Fruit fly (Drosophila melanogaster): ENCODE results near the gene Elp1.

The Elp1 gene

DNA sequence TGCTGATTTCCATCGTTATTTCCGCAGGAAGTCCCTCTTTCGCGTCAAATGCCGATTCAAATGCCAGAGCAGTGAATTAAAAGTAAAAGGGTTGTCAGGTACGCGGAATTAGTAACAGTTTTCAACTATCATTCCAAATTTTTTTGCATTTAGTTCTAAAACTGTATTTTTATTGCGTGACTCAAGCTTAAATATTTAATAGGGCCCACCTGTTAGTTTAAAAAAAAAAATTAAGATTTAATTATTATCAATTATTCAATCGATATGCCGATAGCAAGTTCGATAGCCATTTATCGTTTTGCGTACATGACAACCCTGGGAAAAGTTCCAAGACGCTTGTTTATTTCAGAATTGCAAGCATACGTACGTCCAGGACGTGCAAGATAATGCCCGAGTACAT, 27.7 kb upstream of the Elp1 start, which contains the start of gene CG14711 (continued):
- TF ChIP-seq CG11560 (tag; IDR thresholded peaks at IDR 0.05) (peak; percentile 75), Poxn (GFP tag; IDR thresholded peaks at IDR 0.05) (peak; percentile 52; the same call in 1 of the 2 replicates), CG32767 (GFP tag; IDR thresholded peaks at IDR 0.05) (peak; percentile 60; the same call in 1 of the 2 replicates), CG2875 (GFP tag; optimal IDR thresholded peaks at IDR 0.05) (peak; percentile 74), kay (GFP tag; optimal IDR thresholded peaks at IDR 0.05) (peak; percentile 74), mirr (GFP tag; optimal IDR thresholded peaks at IDR 0.05) (peak; percentile 58), CG15601 (tag; optimal IDR thresholded peaks at IDR 0.05) (peak; percentile 87), eyg (GFP tag; optimal IDR thresholded peaks at IDR 0.05) (peak; percentile 38), CG34376 (GFP tag; optimal IDR thresholded peaks at IDR 0.05) (peak; percentile 83), CG16779 (GFP tag; IDR thresholded peaks at IDR 0.05) (0 out of 2 replicates have a peak, but pooled peaks have one; percentile 57), CG12071 (GFP tag; optimal IDR thresholded peaks at IDR 0.05) (no peak), luna (GFP tag; optimal IDR thresholded peaks at IDR 0.05) (no peak), CG31388 (GFP tag; optimal IDR thresholded peaks at IDR 0.05) (peak; percentile 62), Dbx (GFP tag; IDR thresholded peaks at IDR 0.05) (peak; percentile 85), Gug (GFP tag; IDR thresholded peaks at IDR 0.05) (peak; percentile 72; the same call in 3 of the 4 replicates), CG5245 (GFP tag; optimal IDR thresholded peaks at IDR 0.05) (peak; percentile 78), CG4328 (GFP tag; optimal IDR thresholded peaks at IDR 0.05) (peak; percentile 82), Hmr (GFP tag; optimal IDR thresholded peaks at IDR 0.05) (no peak), CG8290 (GFP tag; optimal IDR thresholded peaks at IDR 0.05) (peak; percentile 64), CG8290 (tag; optimal IDR thresholded peaks at IDR 0.05) (peak in 1 of 2 experiments; percentile 76), tap (tag; optimal IDR thresholded peaks at IDR 0.05) (peak; percentile 78), CG14710 (tag; optimal IDR thresholded peaks at IDR 0.05) (peak; percentile 98), Hr3 (GFP tag; optimal IDR thresholded peaks at IDR 0.05) (peak; percentile 89), dmrt11E (tag; optimal IDR thresholded peaks at IDR 0.05) (peak; percentile 86), org-1 (GFP tag; optimal IDR thresholded peaks at IDR 0.05) (peak; percentile 56), gfzf (GFP tag; optimal IDR thresholded peaks at IDR 0.05) (no peak), MTF-1 (GFP tag; optimal IDR thresholded peaks at IDR 0.05; ENCODE audit: borderline replicate concordance) (peak; percentile 70), run (tag; optimal IDR thresholded peaks at IDR 0.05) (no peak), Jarid2 (GFP tag; optimal IDR thresholded peaks at IDR 0.05) (no peak), CG13624 (GFP tag; optimal IDR thresholded peaks at IDR 0.05) (peak; percentile 53), CG11085 (GFP tag; IDR thresholded peaks at IDR 0.05) (peak; percentile 59; the same call in 1 of the 2 replicates), jigr1 (GFP tag; IDR thresholded peaks at IDR 0.05) (no peak), Doc2 (GFP tag; IDR thresholded peaks at IDR 0.05) (no peak), tna (GFP tag; IDR thresholded peaks at IDR 0.05; ENCODE audit: partially characterized antibody) (peak; percentile 63; the same call in 1 of the 2 replicates), Stat92E (GFP tag; optimal IDR thresholded peaks at IDR 0.05) (peak in 1 of 3 experiments; percentile 71), CG31441 (GFP tag; IDR thresholded peaks at IDR 0.05) (no peak; the same call in 1 of the 2 replicates), nerfin-2 (GFP tag; IDR thresholded peaks at IDR 0.05; ENCODE audit: partially characterized antibody) (0 out of 2 replicates have a peak, but pooled peaks have one; percentile 36), Rfx (GFP tag; IDR thresholded peaks at IDR 0.05) (peak; percentile 88), so (GFP tag; IDR thresholded peaks at IDR 0.05) (peak; percentile 88; the same call in 2 of the 3 replicates), CG17359 (tag; optimal IDR thresholded peaks at IDR 0.05) (peak; percentile 86), Lim3 (GFP tag; IDR thresholded peaks at IDR 0.05) (0 out of 2 replicates have a peak, but pooled peaks have one; percentile 17), corto (GFP tag; optimal IDR thresholded peaks at IDR 0.05) (no peak), CG31365 (tag; optimal IDR thresholded peaks at IDR 0.05) (no peak), lbe (GFP tag; optimal IDR thresholded peaks at IDR 0.05) (peak; percentile 76), CG12104 (GFP tag; optimal IDR thresholded peaks at IDR 0.05) (peak; percentile 74), wor (GFP tag; IDR thresholded peaks at IDR 0.05) (peak; percentile 78), CG6813 (GFP tag; optimal IDR thresholded peaks at IDR 0.05) (no peak), CG6175 (GFP tag; IDR thresholded peaks at IDR 0.05) (0 out of 3 replicates have a peak, but pooled peaks have one; percentile 10), nau (GFP tag; optimal IDR thresholded peaks at IDR 0.05) (no peak), fu2 (GFP tag; optimal IDR thresholded peaks at IDR 0.05) (peak; percentile 60)
